Worm (Caenorhabditis elegans) whole organism, midembryonic: Measurements from ENCODE around the gene fbxa-224.

ENCODE experiments used
- T22C8.4 ChIP-seq: fragments of 200-800 bp; sonication (Bioruptor generic); IDR thresholded peaks from 2 replicates; pipeline ENCODE4 v1.3.6; 2022; ENCODE audit warnings: missing genetic modification characterization, missing compliant biosample characterization
- cog-1 ChIP-seq: sonication (generic microtip); optimal IDR thresholded peaks from 2 replicates; lab custom pipeline; 2016; ENCODE audit warnings: missing genetic modification characterization, missing compliant biosample characterization
- flt-1 ChIP-seq: fragments of 200-800 bp; sonication (Bioruptor generic); IDR thresholded peaks from 2 replicates; pipeline ENCODE4 v1.3.6; 2022; ENCODE audit warnings: missing genetic modification characterization, missing compliant biosample characterization
- klf-2 ChIP-seq: fragments of 200-800 bp; sonication (Bioruptor generic); conservative IDR thresholded peaks from 2 replicates; pipeline ENCODE4 v1.3.6; 2022; ENCODE audit warnings: missing genetic modification reagents, missing genetic modification characterization, missing compliant biosample characterization
- ref-1 ChIP-seq: fragments of 200-800 bp; sonication (Bioruptor generic); conservative IDR thresholded peaks from 2 replicates; pipeline ENCODE4 v1.3.6; 2022; ENCODE audit warnings: missing genetic modification reagents, missing genetic modification characterization, missing compliant biosample characterization
- tab-1 ChIP-seq: fragments of 200-800 bp; sonication (Bioruptor generic); IDR thresholded peaks from 2 replicates; pipeline ENCODE4 v1.3.6; 2022; ENCODE audit warnings: missing genetic modification characterization, missing compliant biosample characterization
- ztf-23 ChIP-seq: fragments of 200-800 bp; sonication (Bioruptor generic); IDR thresholded peaks from 2 replicates; pipeline ENCODE4 v1.3.6; 2022; ENCODE audit warnings: missing genetic modification reagents, missing genetic modification characterization, missing compliant biosample characterization
- ztf-29 ChIP-seq: fragments of 200-800 bp; sonication (Bioruptor generic); IDR thresholded peaks from 2 replicates; pipeline ENCODE4 v1.3.6; 2022; ENCODE audit warnings: missing genetic modification reagents, missing genetic modification characterization, missing compliant biosample characterization

DNA sequence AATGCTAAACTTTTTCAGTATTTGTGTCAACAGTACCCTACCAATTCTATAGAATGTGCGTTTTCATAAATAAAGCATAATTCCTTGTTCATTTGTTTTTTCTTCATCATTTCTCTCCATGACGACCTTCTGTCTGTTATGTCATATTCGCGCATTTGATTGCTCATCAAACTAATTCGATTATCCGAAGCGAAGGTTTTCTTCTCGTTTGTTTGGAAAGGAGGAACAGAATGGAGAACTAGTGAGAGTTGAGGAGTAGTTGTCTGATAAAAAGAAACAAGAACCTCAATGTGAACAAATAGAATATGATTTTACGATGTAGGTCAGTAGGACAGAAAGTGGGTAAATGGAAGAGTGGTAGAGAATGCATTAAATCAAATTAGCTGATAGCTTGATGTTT is 14.7 kb upstream of the fbxa-224 start:
- no peak for TF ChIP-seq klf-2 (GFP tag; lab: Robert Waterston, UW)
- TF ChIP-seq cog-1 (tag; lab: Kevin White, UChicago) = no peak
- TF ChIP-seq flt-1 (GFP tag; lab: Robert Waterston, UW) = no peak
- no peak for TF ChIP-seq tab-1
- TF ChIP-seq T22C8.4 (GFP tag; lab: Robert Waterston, UW) = no peak
- TF ChIP-seq ztf-29 (GFP tag; lab: Robert Waterston, UW) = no peak
- no peak for TF ChIP-seq ref-1
- TF ChIP-seq ztf-23 (GFP tag; lab: Robert Waterston, UW) = no peak
